Fruit fly (Drosophila melanogaster): Measurements from ENCODE around the gene CG6661.

- no peak for TF ChIP-seq pan (optimal IDR thresholded peaks at IDR 0.05)
- no peak for TF ChIP-seq CG8478 (optimal IDR thresholded peaks at IDR 0.05)
- TF ChIP-seq usp (GFP tag; optimal IDR thresholded peaks at IDR 0.05) = no peak
- no peak for TF ChIP-seq psq (optimal IDR thresholded peaks at IDR 0.05)
These were observed 37.6 kb upstream of the CG6661 start, which contains the start of gene CG17361 for dm6 chr3L:13996992-13997391.
